Worm (Caenorhabditis elegans): ENCODE measurements around the gene ceeh-1.

- TF ChIP-seq nhr-77 (tag; optimal IDR thresholded peaks at IDR 0.05), result no peak
- no peak for TF ChIP-seq snpc-4 (tag; optimal IDR thresholded peaks at IDR 0.05)
- no peak for TF ChIP-seq ceh-62 (tag; optimal IDR thresholded peaks at IDR 0.05)
- no peak for TF ChIP-seq nhr-76 (tag; optimal IDR thresholded peaks at IDR 0.05)
- TF ChIP-seq mep-1 (tag; optimal IDR thresholded peaks at IDR 0.05), result no peak
- no peak for TF ChIP-seq mdl-1 (tag; optimal IDR thresholded peaks at IDR 0.05)
- TF ChIP-seq lin-1 (GFP tag; IDR thresholded peaks at IDR 0.05), result no peak
Measured at ce11 chrIII:856260-856659, 24.2 kb upstream of the ceeh-1 start, which contains the start of gene K02F3.12.
